Worm (Caenorhabditis elegans): ENCODE data around the gene plpr-1.

DNA sequence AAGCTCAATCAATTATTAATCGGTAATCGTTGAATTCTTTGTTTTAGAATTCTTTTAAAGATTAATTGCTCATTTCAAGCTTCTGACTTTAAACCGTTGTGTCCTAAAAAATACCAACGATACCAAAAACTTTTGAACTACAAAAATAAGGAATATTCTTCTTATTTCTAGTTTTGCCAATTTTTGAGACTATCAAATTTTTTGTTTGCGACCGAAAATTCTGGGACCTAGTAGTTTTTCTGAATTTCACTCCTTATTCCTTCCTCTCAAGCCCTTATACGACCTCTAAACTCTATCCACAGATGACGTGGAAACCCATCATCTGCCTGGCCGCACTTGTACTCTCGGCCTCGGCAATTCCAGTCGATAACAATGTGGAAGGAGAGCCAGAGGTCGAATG is 46.7 kb downstream of the plpr-1 start, which contains the start of gene cut-1:
- TF ChIP-seq ama-1 (optimal IDR thresholded peaks at IDR 0.05), result no peak
- TF ChIP-seq unc-62 (GFP tag; optimal IDR thresholded peaks at IDR 0.05), result no peak
- TF ChIP-seq fos-1 (tag; optimal IDR thresholded peaks at IDR 0.05), result no peak
- no peak for TF ChIP-seq ceh-82 (tag; optimal IDR thresholded peaks at IDR 0.05)
- no peak for TF ChIP-seq skn-1 (tag; optimal IDR thresholded peaks at IDR 0.05)
